Worm (Caenorhabditis elegans): ENCODE data around the gene F21D5.5.

F21D5.5 gene

ce11 chrIV:8737354-8737753, 1.8 kb downstream of the F21D5.5 start:
- TF ChIP-seq hmg-1.2 (GFP tag; IDR thresholded peaks at IDR 0.05) (peak; percentile 73; the same call in 1 of the 2 replicates), zim-3 (tag; optimal IDR thresholded peaks at IDR 0.05) (no peak), F57C9.4 (tag; optimal IDR thresholded peaks at IDR 0.05) (no peak), madf-10 (tag; optimal IDR thresholded peaks at IDR 0.05) (no peak)

ce11 chrIV:8730469-8730868, 8.7 kb downstream of the F21D5.5 start, which contains the start of gene F21D5.3:
Gene F21D5.3 (plus strand): TSS chrIV:8730815.
- TF ChIP-seq madf-6 (GFP tag; IDR thresholded peaks at IDR 0.05) (peak; percentile 42), hrde-1 (tag; optimal IDR thresholded peaks at IDR 0.05; ENCODE audit: borderline replicate concordance) (peak; percentile 15), sea-2 (GFP tag; IDR thresholded peaks at IDR 0.05) (no peak), snpc-4 (GFP tag; optimal IDR thresholded peaks at IDR 0.05) (peak; percentile 1), snpc-4 (tag; optimal IDR thresholded peaks at IDR 0.05) (no peak), ceh-79 (tag; optimal IDR thresholded peaks at IDR 0.05) (no peak), cebp-1 (GFP tag; IDR thresholded peaks at IDR 0.05) (no peak), cebp-1 (tag; optimal IDR thresholded peaks at IDR 0.05) (peak; percentile 0), nhr-80 (tag; optimal IDR thresholded peaks at IDR 0.05) (peak; percentile 67), F57C9.4 (tag; optimal IDR thresholded peaks at IDR 0.05) (no peak), die-1 (tag; optimal IDR thresholded peaks at IDR 0.05) (no peak), ets-4 (GFP tag; optimal IDR thresholded peaks at IDR 0.05) (peak; percentile 10)

ce11 chrIV:8729636-8730035, 9.6 kb downstream of the F21D5.5 start:
- TF ChIP-seq nhr-80 (tag; optimal IDR thresholded peaks at IDR 0.05) (peak; percentile 77), unc-62 (GFP tag; optimal IDR thresholded peaks at IDR 0.05) (peak; percentile 4), D2030.7 (GFP tag; IDR thresholded peaks at IDR 0.05) (no peak), cebp-1 (GFP tag; IDR thresholded peaks at IDR 0.05) (no peak), cebp-1 (tag; optimal IDR thresholded peaks at IDR 0.05) (peak; percentile 36)

- no peak for TF ChIP-seq ceh-91 (GFP tag; IDR thresholded peaks at IDR 0.05)
- TF ChIP-seq mcd-1 (GFP tag; IDR thresholded peaks at IDR 0.05) = no peak
- TF ChIP-seq F23B12.7 (tag; optimal IDR thresholded peaks at IDR 0.05; ENCODE audit: insufficient read depth) = no peak
- TF ChIP-seq ceh-100 (GFP tag; IDR thresholded peaks at IDR 0.05) = no peak
- no peak for TF ChIP-seq ztf-6 (GFP tag; IDR thresholded peaks at IDR 0.05)
- no peak for TF ChIP-seq B0019.2 (GFP tag; conservative IDR thresholded peaks at IDR 0.05)
- no peak for TF ChIP-seq nhr-27 (tag; optimal IDR thresholded peaks at IDR 0.05)
- no peak for TF ChIP-seq nfyb-1 (GFP tag; IDR thresholded peaks at IDR 0.05)
- no peak for TF ChIP-seq ceh-58 (GFP tag; IDR thresholded peaks at IDR 0.05)
- no peak for TF ChIP-seq ekl-4 (GFP tag; IDR thresholded peaks at IDR 0.05)
- TF ChIP-seq attf-6 (GFP tag; IDR thresholded peaks at IDR 0.05) = 0 out of 2 replicates have a peak, but pooled peaks have one; percentile 57
- TF ChIP-seq pha-4 (tag; optimal IDR thresholded peaks at IDR 0.05) = no peak
- TF ChIP-seq mel-28 (tag; optimal IDR thresholded peaks at IDR 0.05; ENCODE audit: borderline replicate concordance) = no peak
- no peak for TF ChIP-seq ztf-25 (GFP tag; IDR thresholded peaks at IDR 0.05)
- TF ChIP-seq tbx-9 (tag; optimal IDR thresholded peaks at IDR 0.05; ENCODE audit: borderline replicate concordance) = no peak
- TF ChIP-seq sptf-2 (GFP tag; optimal IDR thresholded peaks at IDR 0.05) = no peak
- no peak for TF ChIP-seq pbrm-1 (GFP tag; IDR thresholded peaks at IDR 0.05)
- no peak for TF ChIP-seq nhr-80 (tag; optimal IDR thresholded peaks at IDR 0.05)
- TF ChIP-seq dpff-1 (tag; optimal IDR thresholded peaks at IDR 0.05) = no peak
- TF ChIP-seq unc-62 (GFP tag; optimal IDR thresholded peaks at IDR 0.05) = no peak
- peak; percentile 44; the same call in 1 of the 2 replicates for TF ChIP-seq B0336.3 (GFP tag; IDR thresholded peaks at IDR 0.05)
- no peak for TF ChIP-seq B0261.1 (tag; optimal IDR thresholded peaks at IDR 0.05)
- TF ChIP-seq aptf-2 (GFP tag; conservative IDR thresholded peaks at IDR 0.05) = no peak
- TF ChIP-seq zim-3 (tag; optimal IDR thresholded peaks at IDR 0.05) = no peak
- no peak for TF ChIP-seq lin-26 (GFP tag; IDR thresholded peaks at IDR 0.05)
- no peak for TF ChIP-seq lsl-1 (GFP tag; optimal IDR thresholded peaks at IDR 0.05)
- no peak for TF ChIP-seq F55B11.4 (tag; optimal IDR thresholded peaks at IDR 0.05; ENCODE audit: borderline replicate concordance, insufficient read depth)
- TF ChIP-seq dpl-1 (GFP tag; optimal IDR thresholded peaks at IDR 0.05) = no peak
- no peak for TF ChIP-seq snpc-4 (GFP tag; optimal IDR thresholded peaks at IDR 0.05)
- no peak for TF ChIP-seq snpc-4 (tag; optimal IDR thresholded peaks at IDR 0.05)
- TF ChIP-seq bed-2 (GFP tag; IDR thresholded peaks at IDR 0.05) = no peak
- no peak for TF ChIP-seq ets-4 (GFP tag; optimal IDR thresholded peaks at IDR 0.05)
Observed at ce11 chrIV:8728122-8728521, 11.1 kb downstream of the F21D5.5 start, which contains the start of gene otub-3. Gene otub-3 (plus strand): TSS chrIV:8728177.

All from whole organism, young adult.